Worm (Caenorhabditis elegans): ENCODE data around the gene cln-3.3.

cln-3.3 gene

DNA sequence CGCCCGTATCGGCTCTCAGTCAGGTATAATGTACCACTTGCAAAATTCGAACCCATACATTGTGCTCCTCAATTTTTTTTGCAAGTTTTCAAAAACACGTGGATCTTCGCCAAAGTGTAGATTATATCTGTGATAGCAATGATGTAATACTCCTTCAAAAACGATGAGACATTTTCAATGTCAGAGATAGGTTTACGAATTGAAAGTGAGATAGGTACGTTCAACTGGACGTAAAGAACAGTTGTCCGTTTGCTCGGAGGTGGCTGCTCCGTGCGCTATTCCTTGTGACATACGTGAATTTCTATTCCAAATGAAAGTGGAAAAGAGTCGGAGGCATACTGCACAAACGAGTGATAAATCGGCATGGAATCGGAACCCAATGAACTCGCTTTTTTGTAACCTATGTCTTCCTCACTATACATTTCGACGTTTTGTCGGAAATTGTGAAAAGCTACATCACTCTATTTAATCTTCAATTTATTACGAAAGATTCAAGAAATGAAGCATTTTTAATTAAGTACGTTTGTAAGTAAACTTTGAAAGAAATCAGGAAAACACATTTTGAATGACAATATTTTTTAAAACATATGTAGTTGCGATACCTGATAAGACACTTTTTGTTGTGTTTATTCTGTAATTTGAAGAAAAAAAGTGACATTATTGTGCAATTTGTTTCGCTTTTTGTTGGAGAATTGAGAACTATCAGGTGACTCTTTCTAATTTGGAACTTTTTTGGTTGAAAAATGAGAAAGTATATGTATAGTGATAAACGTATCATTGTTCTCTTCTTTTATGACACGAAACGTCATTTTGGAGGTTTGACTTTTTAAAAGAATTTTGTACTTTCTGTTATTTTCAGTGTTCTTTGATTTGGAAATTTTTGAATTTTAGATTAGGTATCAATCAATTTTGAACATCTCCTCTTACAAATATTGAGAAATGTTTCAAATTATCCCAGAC lies 28.1 kb upstream of the cln-3.3 start:
- TF ChIP-seq ceh-58 (GFP tag; IDR thresholded peaks at IDR 0.05) = no peak
- no peak for TF ChIP-seq aptf-3 (GFP tag; IDR thresholded peaks at IDR 0.05)
- no peak for TF ChIP-seq cebp-1 (GFP tag; IDR thresholded peaks at IDR 0.05)
- TF ChIP-seq cebp-1 (tag; optimal IDR thresholded peaks at IDR 0.05) = peak; percentile 32
- peak; percentile 68 for TF ChIP-seq nhr-80 (tag; optimal IDR thresholded peaks at IDR 0.05)
- peak; percentile 61 for TF ChIP-seq unc-62 (GFP tag; optimal IDR thresholded peaks at IDR 0.05)

DNA sequence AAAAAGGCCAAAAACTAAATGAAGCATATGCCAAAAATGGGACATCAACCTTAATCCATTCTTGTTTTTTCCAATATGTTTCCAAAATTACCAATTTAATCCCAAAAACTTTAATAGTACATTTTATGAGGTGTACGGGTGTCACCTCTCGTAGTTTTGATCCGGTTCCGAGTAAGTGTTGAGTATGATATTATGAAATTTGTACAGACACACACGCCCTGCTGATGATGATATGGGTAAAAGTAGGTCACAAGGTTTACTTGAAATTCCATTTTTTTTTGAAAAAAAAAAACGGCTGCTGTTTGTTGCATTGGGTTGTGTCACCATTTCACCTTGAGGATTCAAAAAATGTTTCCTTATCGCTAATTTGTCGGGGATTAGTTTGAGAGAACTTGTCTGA lies 24.9 kb upstream of the cln-3.3 start:
- TF ChIP-seq cebp-1 (GFP tag; IDR thresholded peaks at IDR 0.05) (peak; percentile 69; the same call in 1 of the 2 replicates), cebp-1 (tag; optimal IDR thresholded peaks at IDR 0.05) (peak; percentile 75), C17E4.6 (GFP tag; IDR thresholded peaks at IDR 0.05) (no peak)

DNA sequence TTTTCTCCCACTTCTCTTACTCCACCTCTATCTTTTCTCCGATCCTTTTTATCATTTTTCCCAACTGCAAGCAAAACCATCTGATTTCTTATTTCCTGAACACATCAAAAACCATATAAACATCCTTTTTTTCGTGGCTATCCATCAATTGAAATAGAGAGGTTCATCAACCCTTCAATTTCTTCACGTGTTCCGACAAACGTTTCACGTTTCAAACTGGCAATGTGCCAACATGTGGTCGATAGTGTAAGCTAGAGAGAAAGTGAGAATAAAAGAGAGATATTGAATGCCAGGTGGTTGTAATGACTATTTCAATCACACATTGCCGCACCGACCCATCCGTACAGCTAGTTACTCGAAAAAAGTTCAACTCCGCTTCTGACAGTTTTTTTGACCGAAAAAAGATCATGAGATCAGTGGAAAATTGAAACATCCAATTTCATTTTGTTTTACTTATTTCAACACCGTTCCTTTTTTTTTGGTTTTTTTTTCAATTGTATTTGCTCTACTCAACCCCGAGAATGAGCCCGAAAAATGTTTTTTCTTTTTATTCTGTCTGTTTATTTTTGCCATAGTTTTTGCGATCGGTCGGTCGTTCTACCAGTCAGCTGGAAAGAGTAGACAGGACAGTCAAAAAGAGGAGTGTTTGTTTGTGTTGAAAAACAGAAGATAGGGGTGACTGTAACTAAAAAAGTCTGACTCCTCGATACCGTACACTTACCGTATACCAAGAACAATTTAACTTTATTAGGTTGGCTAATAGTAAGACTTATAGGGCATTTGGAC lies 24.1 kb upstream of the cln-3.3 start:
- TF ChIP-seq let-607 (tag; optimal IDR thresholded peaks at IDR 0.05) = peak in 1 of 2 experiments; percentile 38
- no peak for TF ChIP-seq lin-26 (GFP tag; IDR thresholded peaks at IDR 0.05)
- TF ChIP-seq ztf-18 (tag; optimal IDR thresholded peaks at IDR 0.05) = no peak
- TF ChIP-seq nhr-80 (tag; optimal IDR thresholded peaks at IDR 0.05) = peak; percentile 20
- TF ChIP-seq somi-1 (GFP tag; optimal IDR thresholded peaks at IDR 0.05) = peak; percentile 39
- TF ChIP-seq die-1 (tag; optimal IDR thresholded peaks at IDR 0.05) = no peak
- no peak for TF ChIP-seq cebp-1 (GFP tag; IDR thresholded peaks at IDR 0.05)
- TF ChIP-seq cebp-1 (tag; optimal IDR thresholded peaks at IDR 0.05) = peak; percentile 10

DNA sequence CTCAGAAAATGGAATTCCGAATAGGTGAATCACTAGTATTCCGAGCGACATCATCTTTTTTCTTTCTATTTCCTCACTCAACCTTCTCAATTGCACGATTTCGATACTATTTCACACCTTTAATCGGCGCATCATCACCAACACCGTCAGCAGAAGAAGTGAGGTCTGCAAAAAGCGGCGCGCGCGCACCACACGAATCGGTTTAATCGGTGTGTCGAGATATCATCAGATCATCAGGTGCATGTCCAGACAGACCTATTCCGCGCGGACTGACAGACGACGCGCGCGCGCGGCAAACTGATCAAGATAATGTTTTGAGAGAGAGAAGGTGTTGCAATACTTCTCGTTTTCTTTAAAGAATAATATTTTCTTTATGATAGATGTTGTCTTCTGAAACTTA lies 22.4 kb upstream of the cln-3.3 start:
- no peak for TF ChIP-seq nfya-2 (GFP tag; IDR thresholded peaks at IDR 0.05)
- peak; percentile 56 for TF ChIP-seq zfh-2 (GFP tag; conservative IDR thresholded peaks at IDR 0.05)
- TF ChIP-seq tlf-1 (GFP tag; optimal IDR thresholded peaks at IDR 0.05) = no peak
- no peak for TF ChIP-seq ztf-6 (GFP tag; IDR thresholded peaks at IDR 0.05)

DNA sequence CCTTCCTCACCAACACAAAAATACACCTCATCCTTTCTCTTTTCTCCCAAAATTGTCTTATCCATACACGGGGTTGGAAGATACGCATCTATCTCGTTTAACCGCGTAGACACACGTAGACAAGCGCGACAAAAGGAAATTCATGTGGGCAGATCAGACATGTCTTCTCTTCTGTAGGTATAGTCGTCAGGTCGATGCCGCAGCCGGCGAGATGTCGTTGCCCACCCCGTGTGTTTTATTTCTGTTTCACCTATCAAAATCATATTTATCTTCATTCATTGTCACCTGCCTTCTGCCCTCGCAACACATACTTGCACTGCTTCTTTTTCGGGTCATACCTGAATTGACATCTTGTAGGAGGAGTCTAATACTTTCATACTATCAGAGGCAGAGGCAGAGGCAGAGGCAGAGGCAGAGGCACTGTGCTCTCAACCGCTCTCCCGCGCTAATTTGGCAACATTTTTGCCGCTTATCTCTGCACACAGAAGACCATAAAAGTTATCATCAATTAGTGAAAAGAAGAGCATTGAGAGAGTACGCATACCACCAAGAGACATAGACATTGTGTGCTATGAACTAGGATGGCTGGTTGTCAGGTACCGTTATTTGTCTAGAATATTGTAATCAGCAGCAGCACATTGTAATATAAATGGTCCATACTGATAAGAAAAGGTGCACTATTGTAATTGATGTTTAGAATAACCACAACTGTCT lies 21.5 kb upstream of the cln-3.3 start:
- TF ChIP-seq T26A5.8 (tag; optimal IDR thresholded peaks at IDR 0.05) = no peak
- no peak for TF ChIP-seq F22D6.2 (tag; optimal IDR thresholded peaks at IDR 0.05)
- no peak for TF ChIP-seq let-526 (GFP tag; IDR thresholded peaks at IDR 0.05)
- TF ChIP-seq nhr-80 (tag; optimal IDR thresholded peaks at IDR 0.05) = peak; percentile 98
- TF ChIP-seq ceh-40 (GFP tag; IDR thresholded peaks at IDR 0.05) = no peak
- no peak for TF ChIP-seq bed-2 (GFP tag; IDR thresholded peaks at IDR 0.05)
- TF ChIP-seq attf-5 (GFP tag; optimal IDR thresholded peaks at IDR 0.05) = no peak
- no peak for TF ChIP-seq mel-28 (tag; optimal IDR thresholded peaks at IDR 0.05; ENCODE audit: borderline replicate concordance)
- peak; percentile 73 for TF ChIP-seq dox-1 (GFP tag; IDR thresholded peaks at IDR 0.05)
- TF ChIP-seq snpc-1.3 (tag; optimal IDR thresholded peaks at IDR 0.05; ENCODE audit: insufficient read depth) = no peak
- TF ChIP-seq Y56A3A.18 (GFP tag; IDR thresholded peaks at IDR 0.05) = no peak
- no peak for TF ChIP-seq lsl-1 (GFP tag; optimal IDR thresholded peaks at IDR 0.05)
- no peak for TF ChIP-seq F39B2.1 (GFP tag; IDR thresholded peaks at IDR 0.05)
- no peak for TF ChIP-seq ztf-28 (GFP tag; IDR thresholded peaks at IDR 0.05)
- TF ChIP-seq lir-1 (GFP tag; conservative IDR thresholded peaks at IDR 0.05) = no peak
- no peak for TF ChIP-seq nhr-90 (tag; optimal IDR thresholded peaks at IDR 0.05)
- TF ChIP-seq zfh-2 (GFP tag; conservative IDR thresholded peaks at IDR 0.05) = no peak; the same call in 1 of the 2 replicates
- TF ChIP-seq B0019.2 (GFP tag; conservative IDR thresholded peaks at IDR 0.05) = no peak
- TF ChIP-seq fkh-3 (tag; optimal IDR thresholded peaks at IDR 0.05) = no peak
- TF ChIP-seq mxl-1 (tag; optimal IDR thresholded peaks at IDR 0.05) = no peak
- no peak for TF ChIP-seq ztf-18 (tag; optimal IDR thresholded peaks at IDR 0.05)
- TF ChIP-seq dpl-1 (GFP tag; optimal IDR thresholded peaks at IDR 0.05) = no peak
- no peak for TF ChIP-seq rec-8 (tag; optimal IDR thresholded peaks at IDR 0.05)
- TF ChIP-seq hlh-12 (tag; optimal IDR thresholded peaks at IDR 0.05) = no peak
